Fruit fly (Drosophila melanogaster) whole organism, wandering third instar larva: ENCODE results near the gene yellow-e2.

Source experiments
- Abd-B ChIP-seq: fragments of >200 bp; optimal IDR thresholded peaks from 2 replicates; lab custom pipeline; 2017; ENCODE audit warnings: missing biosample characterization, missing genetic modification characterization
- CG32264 ChIP-seq: fragments of 200-800 bp; sonication (Bioruptor generic); optimal IDR thresholded peaks from 2 replicates; lab custom pipeline; 2016; ENCODE audit warnings: missing biosample characterization, missing genetic modification characterization
- CG9705 ChIP-seq: fragments of 200-800 bp; sonication (Bioruptor generic); optimal IDR thresholded peaks from 2 replicates; lab custom pipeline; 2018; ENCODE audit warnings: missing biosample characterization, mild to moderate bottlenecking, missing genetic modification characterization
- CrebA ChIP-seq: fragments of 200-800 bp; sonication (Bioruptor generic); optimal IDR thresholded peaks from 2 replicates; lab custom pipeline; 2016; ENCODE audit warnings: missing biosample characterization, mild to moderate bottlenecking, missing genetic modification characterization, borderline replicate concordance
- Dfd ChIP-seq: fragments of >200 bp; optimal IDR thresholded peaks from 2 replicates; lab custom pipeline; 2017; ENCODE audit warnings: missing biosample characterization, missing genetic modification characterization
- Dif ChIP-seq: fragments of 200-275, 200-300 bp; sonication (Bioruptor generic); optimal IDR thresholded peaks from 2 replicates; lab custom pipeline; 2018; ENCODE audit warnings: missing biosample characterization, missing genetic modification characterization; ENCODE audit not compliant: partially characterized antibody
- GATAd ChIP-seq: sonication (Bioruptor generic); optimal IDR thresholded peaks from 2 replicates; lab custom pipeline; 2016; ENCODE audit warnings: missing biosample characterization, missing genetic modification characterization
- HLH106 ChIP-seq: fragments of 200-800 bp; optimal IDR thresholded peaks from 3 replicates; lab custom pipeline; 2019; ENCODE audit warnings: missing biosample characterization, mild to moderate bottlenecking, missing genetic modification characterization, moderate library complexity
- Hnf4 ChIP-seq: fragments of 200-800 bp; sonication (Bioruptor generic); optimal IDR thresholded peaks from 2 replicates; lab custom pipeline; 2016; ENCODE audit warnings: missing biosample characterization, mild to moderate bottlenecking, missing genetic modification characterization
- Hr78 ChIP-seq: fragments of >200 bp; optimal IDR thresholded peaks from 2 replicates; lab custom pipeline; 2017; ENCODE audit warnings: missing biosample characterization, missing genetic modification characterization
- Hr83 ChIP-seq: fragments of 200-300 bp; sonication (Bioruptor generic); optimal IDR thresholded peaks from 2 replicates; lab custom pipeline; 2016; ENCODE audit warnings: missing biosample characterization, mild to moderate bottlenecking, missing genetic modification characterization, moderate library complexity; ENCODE audit not compliant: poor library complexity, severe bottlenecking
- Jra ChIP-seq: sonication (Bioruptor generic); optimal IDR thresholded peaks from 2 replicates; lab custom pipeline; 2016; ENCODE audit warnings: missing biosample characterization, missing genetic modification characterization
- Mio ChIP-seq: sonication (Bioruptor generic); optimal IDR thresholded peaks from 2 replicates; lab custom pipeline; 2016; ENCODE audit warnings: missing biosample characterization, missing genetic modification characterization
- Myc ChIP-seq: fragments of >200 bp; optimal IDR thresholded peaks from 2 replicates; lab custom pipeline; 2017
- N ChIP-seq: fragments of >200 bp; optimal IDR thresholded peaks from 2 replicates; lab custom pipeline; 2018; ENCODE audit warnings: missing biosample characterization, missing external identifiers, missing genetic modification characterization
- OdsH ChIP-seq: fragments of 200-800 bp; sonication (Bioruptor generic); optimal IDR thresholded peaks from 2 replicates; lab custom pipeline; 2016; ENCODE audit warnings: missing biosample characterization, mild to moderate bottlenecking, missing genetic modification characterization
- Rel ChIP-seq, 2 experiments: fragments of 200-800 bp; sonication (Bioruptor generic) in 1 of 2; optimal IDR thresholded peaks; 2 replicates in 1 of 2; 3 replicates in 1 of 2; lab custom pipeline; 2016 to 2019; ENCODE audit warnings: mild to moderate bottlenecking in 2 of 2, missing biosample characterization in 2 of 2, missing genetic modification characterization in 2 of 2, moderate library complexity in 1 of 2
- Sp1 ChIP-seq: fragments of 200-800 bp; sonication (Bioruptor generic); optimal IDR thresholded peaks from 3 replicates; lab custom pipeline; 2019; ENCODE audit warnings: missing biosample characterization, mild to moderate bottlenecking, missing genetic modification characterization, moderate library complexity
- Vsx2 ChIP-seq: fragments of 200-300, 225-300 bp; sonication (Bioruptor generic); optimal IDR thresholded peaks from 2 replicates; lab custom pipeline; 2018; ENCODE audit warnings: missing biosample characterization, missing genetic modification characterization; ENCODE audit not compliant: partially characterized antibody
- br ChIP-seq: fragments of 200-800 bp; sonication (Bioruptor generic); optimal IDR thresholded peaks from 2 replicates; lab custom pipeline; 2016; ENCODE audit warnings: missing biosample characterization, missing genetic modification characterization
- brk ChIP-seq: fragments of 200-800 bp; sonication (Bioruptor generic); optimal IDR thresholded peaks from 2 replicates; lab custom pipeline; 2016; ENCODE audit warnings: missing biosample characterization, mild to moderate bottlenecking, missing genetic modification characterization
- dl ChIP-seq, 2 experiments: fragments of 175-275, 200-275 bp in 1 of 2; fragments of 200-275 bp in 1 of 2; sonication (Bioruptor generic); optimal IDR thresholded peaks; lab custom pipeline; 2018; ENCODE audit warnings: mild to moderate bottlenecking in 2 of 2, missing biosample characterization in 2 of 2, missing genetic modification characterization in 2 of 2, moderate library complexity in 2 of 2; ENCODE audit not compliant: partially characterized antibody in 2 of 2, insufficient read depth in 1 of 2
- dmrt93B ChIP-seq: fragments of 200-800 bp; sonication (Bioruptor generic); optimal IDR thresholded peaks from 2 replicates; lab custom pipeline; 2018; ENCODE audit warnings: missing biosample characterization, mild to moderate bottlenecking, missing genetic modification characterization
- dsf ChIP-seq: sonication (Bioruptor generic); optimal IDR thresholded peaks from 2 replicates; lab custom pipeline; 2016; ENCODE audit warnings: missing biosample characterization, missing genetic modification characterization, borderline replicate concordance
- ey ChIP-seq: fragments of 200-800 bp; sonication (Bioruptor generic); optimal IDR thresholded peaks from 2 replicates; lab custom pipeline; 2016; ENCODE audit warnings: missing biosample characterization, missing genetic modification characterization
- foxo ChIP-seq, 2 experiments: fragments of 200-800 bp; sonication (Bioruptor generic); optimal IDR thresholded peaks; 2 replicates in 1 of 2; 3 replicates in 1 of 2; lab custom pipeline; 2016 to 2017; ENCODE audit warnings: missing biosample characterization in 2 of 2, missing genetic modification characterization in 2 of 2
- fru ChIP-seq: fragments of 200-800 bp; sonication (Bioruptor generic); optimal IDR thresholded peaks from 3 replicates; lab custom pipeline; 2016; ENCODE audit warnings: missing biosample characterization, mild to moderate bottlenecking, missing genetic modification characterization
- h ChIP-seq: fragments of 200-800 bp; sonication (Bioruptor generic); optimal IDR thresholded peaks from 3 replicates; lab custom pipeline; 2016; ENCODE audit warnings: missing biosample characterization, mild to moderate bottlenecking, missing genetic modification characterization
- jim ChIP-seq: fragments of 175-275, 200-325 bp; sonication (Bioruptor generic); optimal IDR thresholded peaks from 2 replicates; lab custom pipeline; 2016; ENCODE audit warnings: missing biosample characterization, mild to moderate bottlenecking, missing genetic modification characterization
- lola ChIP-seq: fragments of >200 bp; optimal IDR thresholded peaks from 2 replicates; lab custom pipeline; 2017; ENCODE audit warnings: missing biosample characterization, missing genetic modification characterization
- pan ChIP-seq: fragments of >200 bp; optimal IDR thresholded peaks from 2 replicates; lab custom pipeline; 2017
- psq ChIP-seq: fragments of 200-800 bp; sonication (Bioruptor generic); optimal IDR thresholded peaks from 3 replicates; lab custom pipeline; 2017; ENCODE audit warnings: missing biosample characterization, mild to moderate bottlenecking, missing genetic modification characterization, moderate library complexity
- rgr ChIP-seq: fragments of 200-800 bp; sonication (Bioruptor generic); optimal IDR thresholded peaks from 3 replicates; lab custom pipeline; 2016; ENCODE audit warnings: missing biosample characterization, mild to moderate bottlenecking, missing genetic modification characterization
- sage ChIP-seq: fragments of 200-800 bp; sonication (Bioruptor generic); optimal IDR thresholded peaks from 2 replicates; lab custom pipeline; 2016; ENCODE audit warnings: missing biosample characterization, mild to moderate bottlenecking, missing genetic modification characterization
- sv ChIP-seq: fragments of 200-800 bp; sonication (Bioruptor generic); optimal IDR thresholded peaks from 3 replicates; lab custom pipeline; 2016; ENCODE audit warnings: missing biosample characterization, missing genetic modification characterization
- tai ChIP-seq: sonication (Bioruptor generic); optimal IDR thresholded peaks from 2 replicates; lab custom pipeline; 2016; ENCODE audit warnings: missing biosample characterization, missing genetic modification characterization
- usp ChIP-seq: fragments of >200 bp; optimal IDR thresholded peaks from 2 replicates; lab custom pipeline; 2017; ENCODE audit warnings: missing biosample characterization, missing genetic modification characterization
- woc ChIP-seq: sonication (Bioruptor generic); optimal IDR thresholded peaks from 2 replicates; lab custom pipeline; 2016; ENCODE audit warnings: missing biosample characterization, mild to moderate bottlenecking, missing genetic modification characterization

Gene yellow-e2

dm6 chr3R:13382656-13383142, 24.1 kb downstream of the yellow-e2 start:
- TF ChIP-seq Dif (GFP tag; lab: Kevin White, UChicago) (no peak), psq (peak; percentile 99), lola (GFP tag; lab: Kevin White, UChicago) (peak; percentile 56), Abd-B (GFP tag; lab: Kevin White, UChicago) (no peak), foxo (GFP tag; optimal IDR thresholded peaks at IDR 0.05; lab: Kevin White, UChicago) (no peak), Hr83 (GFP tag; lab: Kevin White, UChicago) (no peak), Vsx2 (no peak)

- peak; percentile 47 for TF ChIP-seq Myc (lab: Kevin White, UChicago)
- no peak for TF ChIP-seq Mio (GFP tag; lab: Kevin White, UChicago)
- TF ChIP-seq CG32264 (GFP tag; lab: Kevin White, UChicago) = no peak
- TF ChIP-seq jim (GFP tag; lab: Kevin White, UChicago) = no peak
- TF ChIP-seq GATAd (GFP tag; lab: Kevin White, UChicago) = no peak
- TF ChIP-seq lola (GFP tag; lab: Kevin White, UChicago) = no peak
- TF ChIP-seq sv (GFP tag; lab: Kevin White, UChicago) = peak; percentile 55
- TF ChIP-seq Abd-B (GFP tag; lab: Kevin White, UChicago) = no peak
- TF ChIP-seq rgr (GFP tag; lab: Kevin White, UChicago) = peak; percentile 36
- TF ChIP-seq OdsH (GFP tag; lab: Kevin White, UChicago) = no peak
- TF ChIP-seq Vsx2 = no peak
- TF ChIP-seq Hnf4 (GFP tag; lab: Kevin White, UChicago) = peak; percentile 46
- TF ChIP-seq usp (GFP tag; lab: Kevin White, UChicago) = no peak
- TF ChIP-seq N (GFP tag; lab: Kevin White, UChicago) = no peak
- TF ChIP-seq dmrt93B (GFP tag; lab: Kevin White, UChicago) = no peak
- TF ChIP-seq sage = no peak
- peak; percentile 33 for TF ChIP-seq dsf (GFP tag; lab: Kevin White, UChicago)
- peak; percentile 54 for TF ChIP-seq CG9705
- TF ChIP-seq Dfd = no peak
- TF ChIP-seq HLH106 (tag; lab: Kevin White, UChicago) = peak; percentile 73
- TF ChIP-seq Dif (GFP tag; lab: Kevin White, UChicago) = no peak
- TF ChIP-seq CrebA = no peak
- no peak for TF ChIP-seq psq
- TF ChIP-seq br (GFP tag; lab: Kevin White, UChicago) = peak; percentile 21
- TF ChIP-seq tai (GFP tag; lab: Kevin White, UChicago) = no peak
- peak; percentile 64 for TF ChIP-seq Sp1
- peak; percentile 47 for TF ChIP-seq brk (GFP tag; lab: Kevin White, UChicago)
- peak; percentile 43 for TF ChIP-seq Jra (GFP tag; lab: Kevin White, UChicago)
- no peak for TF ChIP-seq dl (GFP tag; optimal IDR thresholded peaks at IDR 0.05; lab: Kevin White, UChicago; ENCODE audit: insufficient read depth in 1 of 2, partially characterized antibody in 2 of 2)
- TF ChIP-seq Hr78 (GFP tag; lab: Kevin White, UChicago) = no peak
- peak in 1 of 2 experiments; percentile 51 for TF ChIP-seq foxo (GFP tag; optimal IDR thresholded peaks at IDR 0.05; lab: Kevin White, UChicago)
- peak; percentile 49 for TF ChIP-seq h (GFP tag; lab: Kevin White, UChicago)
- peak; percentile 60 for TF ChIP-seq woc (GFP tag; lab: Kevin White, UChicago)
- no peak for TF ChIP-seq Rel (GFP tag; optimal IDR thresholded peaks at IDR 0.05; lab: Kevin White, UChicago)
- peak; percentile 59 for TF ChIP-seq Rel (tag; optimal IDR thresholded peaks at IDR 0.05; lab: Kevin White, UChicago)
- TF ChIP-seq Hr83 (GFP tag; lab: Kevin White, UChicago) = no peak
- TF ChIP-seq ey (GFP tag; lab: Kevin White, UChicago) = peak; percentile 3
- peak; percentile 46 for TF ChIP-seq fru (GFP tag; lab: Kevin White, UChicago)
- no peak for TF ChIP-seq pan (lab: Kevin White, UChicago)
Measured at dm6 chr3R:13381744-13382435, 24.9 kb downstream of the yellow-e2 start, which contains the start of the genes mRpS21 and Droj2. Gene mRpS21, minus strand, starts transcription at chr3R:13381809. Gene Droj2, plus strand, starts transcription at chr3R:13382106.
